Fruit fly (Drosophila melanogaster) whole organism, pupa: ENCODE measurements around the gene CG13312.

ENCODE experiments used
- CG10348 ChIP-seq: fragments of 200-800 bp; sonication (Bioruptor generic); IDR thresholded peaks from 2 replicates; pipeline ENCODE4 v1.3.6; 2022; ENCODE audit warnings: missing biosample characterization, missing genetic modification characterization
- CG13204 ChIP-seq: fragments of 200-800 bp; sonication (Bioruptor generic); optimal IDR thresholded peaks from 2 replicates; lab custom pipeline; 2018; ENCODE audit warnings: missing biosample characterization, mild to moderate bottlenecking, missing genetic modification characterization, moderate library complexity
- CG14655 ChIP-seq: fragments of 200-800 bp; sonication (Bioruptor generic); optimal IDR thresholded peaks from 3 replicates; lab custom pipeline; 2017; ENCODE audit warnings: mild to moderate bottlenecking, missing biosample characterization, missing genetic modification reagents, missing genetic modification characterization
- CG15710 ChIP-seq: fragments of 200-800 bp; sonication (Bioruptor generic); optimal IDR thresholded peaks from 2 replicates; lab custom pipeline; 2018; ENCODE audit warnings: missing biosample characterization, mild to moderate bottlenecking, missing genetic modification characterization, moderate library complexity
- CG32121 ChIP-seq: fragments of 200-800 bp; sonication (Bioruptor generic); IDR thresholded peaks from 2 replicates; pipeline ENCODE4 v1.3.6; 2022; ENCODE audit warnings: missing biosample characterization, missing genetic modification characterization
- CG34367 ChIP-seq: fragments of 200-800 bp; sonication (Bioruptor generic); optimal IDR thresholded peaks from 2 replicates; lab custom pipeline; 2018; ENCODE audit warnings: missing biosample characterization, mild to moderate bottlenecking, missing genetic modification characterization
- CG4496 ChIP-seq: fragments of 200-800 bp; sonication (Bioruptor generic); IDR thresholded peaks from 3 replicates; pipeline ENCODE4 v1.3.6; 2022; ENCODE audit warnings: missing biosample characterization, missing genetic modification characterization
- CG9948 ChIP-seq: fragments of 200-800 bp; sonication (Bioruptor generic); optimal IDR thresholded peaks from 2 replicates; lab custom pipeline; 2018; ENCODE audit warnings: missing biosample characterization, mild to moderate bottlenecking, missing genetic modification characterization, moderate library complexity
- EcR ChIP-seq: fragments of 200-800 bp; sonication (Bioruptor generic); optimal IDR thresholded peaks from 3 replicates; lab custom pipeline; 2019; ENCODE audit warnings: missing biosample characterization, missing genetic modification characterization, mild to moderate bottlenecking, moderate library complexity, missing genetic modification reagents
- Ets98B ChIP-seq: fragments of 200-800 bp; sonication (Bioruptor generic); IDR thresholded peaks from 2 replicates; pipeline ENCODE4 v1.3.6; 2022; ENCODE audit warnings: missing biosample characterization, missing genetic modification characterization
- Pif1B ChIP-seq: fragments of 200-800 bp; sonication (Bioruptor generic); optimal IDR thresholded peaks from 3 replicates; lab custom pipeline; 2016; ENCODE audit warnings: missing biosample characterization, missing genetic modification characterization
- Snoo ChIP-seq: fragments of 200-800 bp; sonication (Bioruptor generic); optimal IDR thresholded peaks from 3 replicates; lab custom pipeline; 2017; ENCODE audit warnings: missing biosample characterization, mild to moderate bottlenecking, missing genetic modification characterization, inconsistent platforms
- gl ChIP-seq: fragments of 200-800 bp; sonication (Bioruptor generic); optimal IDR thresholded peaks from 2 replicates; lab custom pipeline; 2018; ENCODE audit warnings: missing biosample characterization, mild to moderate bottlenecking, missing genetic modification characterization
- rn ChIP-seq: fragments of 200-800 bp; sonication (Bioruptor generic); IDR thresholded peaks from 2 replicates; pipeline ENCODE4 v1.3.6; 2022; ENCODE audit warnings: missing biosample characterization, missing genetic modification characterization

DNA sequence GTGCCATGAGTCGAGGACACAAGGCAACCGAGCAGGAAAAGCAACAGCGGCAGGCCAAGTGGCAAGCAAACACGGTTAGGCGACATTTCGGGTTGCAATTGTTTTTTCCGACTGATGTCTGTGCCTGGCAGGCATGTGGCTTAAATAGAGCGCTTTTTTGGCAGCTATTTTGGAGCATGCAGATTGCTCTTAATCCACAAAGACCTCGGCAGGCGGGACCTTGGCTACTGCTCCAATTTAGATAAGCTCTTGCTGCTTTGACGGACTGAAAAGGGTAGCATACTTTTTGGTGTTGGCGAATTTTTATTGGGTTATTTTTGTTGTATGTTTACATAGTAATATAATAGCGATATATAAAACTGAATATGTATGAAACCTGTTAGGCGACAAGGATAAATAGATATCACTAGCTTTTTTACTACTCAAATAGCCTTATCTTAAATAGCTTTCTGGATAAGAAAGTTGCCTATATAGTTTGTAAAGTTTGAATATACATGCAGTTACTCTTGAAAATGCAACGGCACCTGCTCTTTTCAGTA, at the start of gene CG13312, which contains the start of gene CG32024:
- TF ChIP-seq gl (tag; lab: Kevin White, UChicago) (no peak), Pif1B (no peak), EcR (no peak), Snoo (tag; lab: Kevin White, UChicago) (no peak), CG13204 (GFP tag; lab: Kevin White, UChicago) (no peak), CG4496 (no peak), CG14655 (GFP tag; lab: Kevin White, UChicago) (no peak), CG9948 (tag; lab: Kevin White, UChicago) (no peak), CG32121 (no peak), CG10348 (no peak), rn (GFP tag; lab: Robert Waterston, UW) (no peak), CG15710 (tag; lab: Kevin White, UChicago) (no peak), Ets98B (no peak), CG34367 (no peak)
